Worm (Caenorhabditis elegans): ENCODE measurements around the gene F17C11.26.

DNA sequence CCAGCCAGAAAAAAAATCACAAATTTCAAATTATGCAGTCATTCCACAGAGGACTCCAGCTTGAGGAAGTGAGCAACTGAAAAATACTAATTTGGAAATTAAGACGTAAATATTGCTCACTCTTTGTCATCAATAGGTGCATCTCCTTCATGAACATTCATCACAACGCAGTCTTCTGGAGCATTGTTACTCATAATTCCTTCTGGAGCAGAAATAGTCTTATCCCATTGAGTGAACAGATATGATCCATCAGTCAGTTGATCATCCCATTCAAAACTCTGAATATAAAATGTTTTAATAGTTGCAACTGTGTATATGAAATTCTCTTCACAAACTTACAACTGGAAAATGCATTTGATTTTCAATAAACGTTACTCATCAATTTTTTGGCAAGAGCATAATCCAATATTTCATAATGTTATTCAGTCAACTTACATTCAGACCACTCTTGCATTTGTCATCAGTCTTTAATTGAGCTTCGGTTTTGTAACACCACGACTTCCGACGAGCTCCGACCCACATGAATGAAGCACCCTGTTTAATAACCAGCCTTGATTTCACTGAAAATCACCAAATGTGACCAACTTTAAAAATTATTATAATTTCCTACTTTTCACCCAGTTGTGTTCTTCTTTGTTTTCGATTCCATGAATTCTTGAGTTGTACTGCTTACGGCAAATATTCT, 12.4 kb downstream of the F17C11.26 start:
- TF ChIP-seq skn-1 (tag; optimal IDR thresholded peaks at IDR 0.05) (no peak), pag-3 (tag; optimal IDR thresholded peaks at IDR 0.05; ENCODE audit: borderline replicate concordance, insufficient read depth) (no peak), egl-13 (tag; optimal IDR thresholded peaks at IDR 0.05) (no peak), unc-86 (tag; optimal IDR thresholded peaks at IDR 0.05) (no peak), unc-30 (tag; optimal IDR thresholded peaks at IDR 0.05) (no peak), nhr-11 (tag; optimal IDR thresholded peaks at IDR 0.05) (no peak), tbx-2 (tag; optimal IDR thresholded peaks at IDR 0.05) (no peak), ama-1 (optimal IDR thresholded peaks at IDR 0.05) (no peak), sptf-1 (tag; optimal IDR thresholded peaks at IDR 0.05) (no peak)
